Worm (Caenorhabditis elegans) whole organism, L4 larva: ENCODE data around the gene ZK822.10.

ENCODE experiments used
- F49E8.2 ChIP-seq: sonication (generic microtip); optimal IDR thresholded peaks from 2 replicates; lab custom pipeline; 2016; ENCODE audit warnings: missing compliant biosample characterization, mild to moderate bottlenecking, missing genetic modification characterization, borderline replicate concordance
- T20F7.1 ChIP-seq: fragments of 200-800 bp; sonication (Bioruptor generic); optimal IDR thresholded peaks from 2 replicates; lab custom pipeline; 2018; ENCODE audit warnings: mild to moderate bottlenecking, missing genetic modification characterization, missing compliant biosample characterization
- T26A8.4 ChIP-seq: fragments of 200-800 bp; sonication (Bioruptor generic); IDR thresholded peaks from 2 replicates; pipeline ENCODE4 v1.3.6; 2022; ENCODE audit warnings: missing genetic modification characterization, missing compliant biosample characterization
- aha-1 ChIP-seq: fragments of 150-350 bp; peaks from one replicate; lab custom pipeline; 2014; ENCODE audit warnings: missing biosample characterization, missing genetic modification characterization
- aly-2 ChIP-seq: sonication (generic microtip); optimal IDR thresholded peaks from 2 replicates; lab custom pipeline; 2018; ENCODE audit warnings: missing biosample characterization, missing genetic modification characterization
- ama-1 ChIP-seq: fragments of 150-350 bp; optimal IDR thresholded peaks from 2 replicates; lab custom pipeline; 2014; ENCODE audit warnings: inconsistent platforms, mixed read lengths
- attf-4 ChIP-seq: sonication (generic microtip); optimal IDR thresholded peaks from 3 replicates; lab custom pipeline; 2017; ENCODE audit warnings: missing biosample characterization, missing genetic modification characterization
- ceh-20 ChIP-seq: fragments of 200-800 bp; sonication (Bioruptor generic); IDR thresholded peaks from 2 replicates; pipeline ENCODE4 v1.3.6; 2022; ENCODE audit warnings: missing genetic modification reagents, missing genetic modification characterization, missing compliant biosample characterization
- ceh-44 ChIP-seq: fragments of 200-800 bp; sonication (Bioruptor generic); IDR thresholded peaks from 2 replicates; pipeline ENCODE4 v1.3.6; 2022; ENCODE audit warnings: missing genetic modification reagents, missing genetic modification characterization, missing compliant biosample characterization
- ceh-82 ChIP-seq: sonication (generic microtip); optimal IDR thresholded peaks from 2 replicates; lab custom pipeline; 2017; ENCODE audit warnings: missing biosample characterization, missing genetic modification characterization
- ces-1 ChIP-seq: fragments of 150-350 bp; sonication (generic microtip); optimal IDR thresholded peaks from 4 replicates; lab custom pipeline; 2014; ENCODE audit warnings: missing biosample characterization, missing genetic modification reagents, missing genetic modification characterization
- ctbp-1 ChIP-seq: fragments of 200-800 bp; sonication (Bioruptor generic); IDR thresholded peaks from 2 replicates; pipeline ENCODE4 v1.3.6; 2022; ENCODE audit warnings: missing genetic modification reagents, missing genetic modification characterization, missing compliant biosample characterization
- daf-16 ChIP-seq, 3 experiments: sonication (generic microtip); optimal IDR thresholded peaks; 2 replicates each; lab custom pipeline; 2016 to 2017; ENCODE audit warnings: missing genetic modification characterization in 3 of 3, missing genetic modification reagents in 3 of 3, mild to moderate bottlenecking in 2 of 3, missing compliant biosample characterization in 2 of 3, missing biosample characterization in 1 of 3, moderate library complexity in 1 of 3
- daf-19 ChIP-seq: fragments of 200-800 bp; sonication (Bioruptor generic); conservative IDR thresholded peaks from 2 replicates; pipeline ENCODE4 v1.3.6; 2022; ENCODE audit warnings: missing genetic modification characterization, missing compliant biosample characterization
- daf-8 ChIP-seq: fragments of 200-800 bp; sonication (Bioruptor generic); IDR thresholded peaks from 2 replicates; pipeline ENCODE4 v1.3.6; 2022; ENCODE audit warnings: missing genetic modification characterization, missing compliant biosample characterization
- dmd-6 ChIP-seq: fragments of 200-800 bp; sonication (Bioruptor generic); IDR thresholded peaks from 2 replicates; pipeline ENCODE4 v1.3.6; 2022; ENCODE audit warnings: missing genetic modification reagents, missing genetic modification characterization, missing compliant biosample characterization
- dpl-1 ChIP-seq: fragments of 150-350 bp; optimal IDR thresholded peaks from 2 replicates; lab custom pipeline; 2014; ENCODE audit warnings: missing biosample characterization, missing genetic modification reagents, missing genetic modification characterization
- dve-1 ChIP-seq: sonication (generic microtip); optimal IDR thresholded peaks from 2 replicates; lab custom pipeline; 2017; ENCODE audit warnings: antibody characterized with exemption, mild to moderate bottlenecking, missing genetic modification characterization, missing compliant biosample characterization; ENCODE audit not compliant: insufficient read depth
- egl-27 ChIP-seq: sonication (generic microtip); optimal IDR thresholded peaks from 3 replicates; lab custom pipeline; 2017; ENCODE audit warnings: missing biosample characterization, missing genetic modification reagents, missing genetic modification characterization
- fos-1 ChIP-seq: fragments of 150-350 bp; optimal IDR thresholded peaks from 2 replicates; lab custom pipeline; 2014; ENCODE audit warnings: missing biosample characterization, missing genetic modification characterization
- hif-1 ChIP-seq, 2 experiments: sonication (generic microtip); optimal IDR thresholded peaks; 2 replicates each; lab custom pipeline; 2016 to 2017; ENCODE audit warnings: missing compliant biosample characterization in 2 of 2, missing genetic modification characterization in 2 of 2, missing genetic modification reagents in 2 of 2, missing genotype in 2 of 2, mild to moderate bottlenecking in 1 of 2
- hlh-11 ChIP-seq: fragments of 200-800 bp; sonication (Bioruptor generic); optimal IDR thresholded peaks from 2 replicates; lab custom pipeline; 2018; ENCODE audit warnings: mild to moderate bottlenecking, missing genetic modification characterization, missing compliant biosample characterization
- jun-1 ChIP-seq: fragments of 150-350 bp; optimal IDR thresholded peaks from 2 replicates; lab custom pipeline; 2014; ENCODE audit warnings: missing biosample characterization, missing genetic modification reagents, missing genetic modification characterization
- lin-38 ChIP-seq: fragments of 200-800 bp; sonication (Bioruptor generic); IDR thresholded peaks from 2 replicates; pipeline ENCODE4 v1.3.6; 2022; ENCODE audit warnings: missing genetic modification reagents, missing genetic modification characterization, missing compliant biosample characterization
- lin-39 ChIP-seq: fragments of 150-350 bp; optimal IDR thresholded peaks from 2 replicates; lab custom pipeline; 2014; ENCODE audit warnings: missing biosample characterization, missing genetic modification reagents, missing genetic modification characterization
- lir-3 ChIP-seq: sonication (generic microtip); optimal IDR thresholded peaks from 2 replicates; lab custom pipeline; 2016; ENCODE audit warnings: mild to moderate bottlenecking, missing genetic modification characterization, missing compliant biosample characterization
- lsy-2 ChIP-seq, 2 experiments: fragments of 150-350 bp in 1 of 2; sonication (generic microtip) in 1 of 2; optimal IDR thresholded peaks; 2 replicates each; lab custom pipeline; 2014 to 2017; ENCODE audit warnings: missing biosample characterization in 2 of 2, missing genetic modification characterization in 2 of 2
- mdt-29 ChIP-seq: fragments of 200-800 bp; sonication (Bioruptor generic); IDR thresholded peaks from 2 replicates; pipeline ENCODE4 v1.3.6; 2022; ENCODE audit warnings: missing genetic modification reagents, missing genetic modification characterization, missing compliant biosample characterization
- mep-1 ChIP-seq: fragments of 150-350 bp; sonication (generic microtip); optimal IDR thresholded peaks from 3 replicates; lab custom pipeline; 2014; ENCODE audit warnings: missing biosample characterization, missing genetic modification characterization
- mes-2 ChIP-seq: sonication (generic microtip); optimal IDR thresholded peaks from 2 replicates; lab custom pipeline; 2016; ENCODE audit warnings: missing genotype, mild to moderate bottlenecking, missing genetic modification characterization, missing compliant biosample characterization; ENCODE audit not compliant: poor library complexity, severe bottlenecking
- mxl-3 ChIP-seq: fragments of 200-800 bp; sonication (Bioruptor generic); optimal IDR thresholded peaks from 2 replicates; lab custom pipeline; 2018; ENCODE audit warnings: mild to moderate bottlenecking, missing genetic modification characterization, missing compliant biosample characterization
- nhr-11 ChIP-seq: fragments of 150-350 bp; optimal IDR thresholded peaks from 2 replicates; lab custom pipeline; 2014; ENCODE audit warnings: missing biosample characterization, missing genetic modification characterization
- nhr-25 ChIP-seq: sonication (generic microtip); optimal IDR thresholded peaks from 2 replicates; lab custom pipeline; 2017; ENCODE audit warnings: missing genetic modification characterization, mild to moderate bottlenecking, missing compliant biosample characterization, antibody characterized with exemption, moderate library complexity, borderline replicate concordance; ENCODE audit not compliant: insufficient read depth
- nhr-28 ChIP-seq: fragments of 150-350 bp; optimal IDR thresholded peaks from 2 replicates; lab custom pipeline; 2014; ENCODE audit warnings: missing biosample characterization, missing genetic modification characterization
- nhr-42 ChIP-seq: fragments of 200-800 bp; sonication (Bioruptor generic); IDR thresholded peaks from 2 replicates; pipeline ENCODE4 v1.3.6; 2022; ENCODE audit warnings: missing genetic modification characterization, missing compliant biosample characterization
- php-3 ChIP-seq: fragments of 200-800 bp; sonication (Bioruptor generic); IDR thresholded peaks from 2 replicates; pipeline ENCODE4 v1.3.6; 2022; ENCODE audit warnings: missing genetic modification reagents, missing genetic modification characterization, missing compliant biosample characterization
- pqm-1 ChIP-seq: sonication (generic microtip); optimal IDR thresholded peaks from 2 replicates; lab custom pipeline; 2017; ENCODE audit warnings: missing biosample characterization, missing genetic modification characterization
- rbr-2 ChIP-seq: sonication (generic microtip); optimal IDR thresholded peaks from 2 replicates; lab custom pipeline; 2016; ENCODE audit warnings: missing genotype, missing genetic modification characterization, missing compliant biosample characterization
- set-16 ChIP-seq: fragments of 200-800 bp; sonication (Bioruptor generic); IDR thresholded peaks from 2 replicates; pipeline ENCODE4 v1.3.6; 2022; ENCODE audit warnings: missing genetic modification reagents, missing genetic modification characterization, missing compliant biosample characterization
- skn-1 ChIP-seq: fragments of 150-350 bp; optimal IDR thresholded peaks from 2 replicates; lab custom pipeline; 2014; ENCODE audit warnings: missing biosample characterization, missing genetic modification characterization
- tag-97 ChIP-seq: fragments of 200-800 bp; sonication (Bioruptor generic); IDR thresholded peaks from 2 replicates; pipeline ENCODE4 v1.3.6; 2022; ENCODE audit warnings: missing genetic modification characterization, missing compliant biosample characterization
- unc-130 ChIP-seq: sonication (generic microtip); optimal IDR thresholded peaks from 2 replicates; lab custom pipeline; 2016; ENCODE audit warnings: missing genetic modification reagents, missing genetic modification characterization, missing compliant biosample characterization
- unc-39 ChIP-seq: sonication (generic microtip); optimal IDR thresholded peaks from 2 replicates; lab custom pipeline; 2017; ENCODE audit warnings: missing biosample characterization, missing genetic modification characterization
- unc-62 ChIP-seq, 3 experiments: fragments of 150-350 bp in 1 of 3; sonication (generic microtip); optimal IDR thresholded peaks in 2 of 3; peaks in 1 of 3; 1 replicate in 1 of 3; 2 replicates in 2 of 3; lab custom pipeline; 2014 to 2017; ENCODE audit warnings: missing biosample characterization in 3 of 3, missing genetic modification characterization in 3 of 3, missing genetic modification reagents in 3 of 3, missing genotype in 1 of 3
- zag-1 ChIP-seq: fragments of 150-350 bp; optimal IDR thresholded peaks from 2 replicates; lab custom pipeline; 2014; ENCODE audit warnings: missing biosample characterization, missing genetic modification characterization
- zfp-2 ChIP-seq: sonication (generic microtip); optimal IDR thresholded peaks from 2 replicates; lab custom pipeline; 2016; ENCODE audit warnings: mild to moderate bottlenecking, missing genetic modification characterization, missing compliant biosample characterization
- zip-11 ChIP-seq: fragments of 200-800 bp; sonication (Bioruptor generic); IDR thresholded peaks from 2 replicates; pipeline ENCODE4 v1.3.6; 2022; ENCODE audit warnings: missing genetic modification characterization, missing compliant biosample characterization
- ztf-7 ChIP-seq: fragments of 150-350 bp; optimal IDR thresholded peaks from 2 replicates; lab custom pipeline; 2014; ENCODE audit warnings: missing biosample characterization, missing genetic modification characterization

Gene ZK822.10

DNA sequence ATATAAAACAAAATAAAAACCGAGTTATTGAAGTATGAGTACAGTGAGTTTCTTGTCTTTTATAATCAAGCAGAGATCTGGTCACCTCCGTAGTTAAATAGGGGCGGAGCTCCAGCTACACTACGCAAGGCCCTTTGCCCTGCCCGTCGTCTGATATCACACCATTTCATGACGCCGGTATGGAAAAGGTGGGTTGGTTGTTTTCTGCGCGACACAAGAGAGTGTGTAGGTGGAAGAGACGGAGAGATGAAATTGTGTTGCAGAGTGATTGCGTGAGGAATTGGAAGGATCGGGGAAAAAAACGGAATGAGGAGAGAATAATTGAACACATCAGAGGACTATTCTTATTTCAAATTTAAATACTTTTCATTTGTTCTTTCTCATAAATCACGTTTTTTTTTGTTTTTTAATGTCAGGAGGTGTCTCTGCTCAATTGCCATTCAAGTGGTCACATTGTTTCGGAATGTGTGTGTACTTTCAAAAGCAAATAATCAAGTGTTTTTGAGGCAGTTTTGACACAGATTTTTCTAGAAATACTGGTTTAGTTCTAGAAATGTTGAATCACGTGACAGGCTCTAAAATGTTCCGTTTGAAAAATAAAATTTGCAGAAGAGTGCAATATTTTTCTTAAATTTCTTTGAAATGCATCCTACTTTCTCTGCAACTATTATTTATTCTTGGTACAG is 1.0 kb upstream of the ZK822.10 start, which contains the start of gene ZK822.9 (continued):
- TF ChIP-seq daf-19 (GFP tag; lab: Robert Waterston, UW) (no peak), lin-39 (tag; lab: Kevin White, UChicago) (no peak), daf-8 (GFP tag; lab: Robert Waterston, UW) (no peak), hlh-11 (tag; lab: Kevin White, UChicago) (peak; percentile 78), dpl-1 (GFP tag; lab: Kevin White, UChicago) (no peak), ceh-20 (GFP tag; lab: Robert Waterston, UW) (no peak), ceh-82 (no peak), jun-1 (no peak), zfp-2 (tag; lab: Kevin White, UChicago) (no peak), ama-1 (lab: Kevin White, UChicago) (no peak), set-16 (GFP tag; lab: Robert Waterston, UW) (peak; percentile 47; the same call in 1 of the 2 replicates), mdt-29 (GFP tag; lab: Robert Waterston, UW) (peak; percentile 88), T26A8.4 (GFP tag; lab: Robert Waterston, UW) (no peak), F49E8.2 (tag; lab: Kevin White, UChicago) (no peak), nhr-11 (tag; lab: Kevin White, UChicago) (no peak), zip-11 (GFP tag; lab: Robert Waterston, UW) (no peak), aly-2 (tag; lab: Kevin White, UChicago) (no peak), zag-1 (tag; lab: Kevin White, UChicago) (no peak), egl-27 (no peak), lir-3 (tag; lab: Kevin White, UChicago) (no peak), nhr-25 (no peak), unc-39 (tag; lab: Kevin White, UChicago) (no peak), lin-38 (GFP tag; lab: Robert Waterston, UW) (no peak), mep-1 (tag; lab: Kevin White, UChicago) (peak; percentile 49), aha-1 (tag; lab: Kevin White, UChicago) (peak; percentile 65), ceh-44 (no peak), skn-1 (tag; lab: Kevin White, UChicago) (no peak), ces-1 (GFP tag; lab: Kevin White, UChicago) (no peak), tag-97 (no peak), hif-1 (tag; optimal IDR thresholded peaks at IDR 0.05; lab: Kevin White, UChicago) (peak in 1 of 2 experiments; percentile 17)

DNA sequence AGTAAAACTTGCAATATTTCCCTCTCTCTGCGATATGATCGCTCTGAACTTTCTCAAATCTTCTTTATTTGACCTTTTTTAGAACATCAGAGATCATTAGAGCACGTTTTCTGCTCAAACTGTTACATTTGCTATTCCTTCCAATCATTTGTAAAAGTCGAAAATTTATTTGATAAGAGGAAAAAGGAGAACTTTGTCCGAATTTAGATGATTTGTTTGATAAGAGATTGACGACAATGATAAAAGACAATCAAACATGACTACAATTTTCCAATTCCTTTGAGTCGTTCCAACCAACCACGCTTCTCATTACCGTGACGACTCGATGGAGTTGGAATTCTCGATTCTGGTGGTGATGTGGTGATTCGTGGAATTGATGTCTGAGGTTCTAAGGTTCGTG is 949 bp downstream of the ZK822.10 start:
- TF ChIP-seq unc-39 (tag; lab: Kevin White, UChicago) = no peak
- peak; percentile 71 for TF ChIP-seq pqm-1 (tag; lab: Kevin White, UChicago)
- peak; percentile 67 for TF ChIP-seq dmd-6 (GFP tag; lab: Robert Waterston, UW)
- TF ChIP-seq mep-1 (tag; lab: Kevin White, UChicago) = peak; percentile 22
- TF ChIP-seq lsy-2 (tag; optimal IDR thresholded peaks at IDR 0.05; lab: Kevin White, UChicago) = no peak
- TF ChIP-seq rbr-2 = no peak
- no peak for TF ChIP-seq unc-62 (GFP tag; optimal IDR thresholded peaks at IDR 0.05 in 1 of 2; lab: Kevin White, UChicago)
- TF ChIP-seq unc-62 (tag; optimal IDR thresholded peaks at IDR 0.05; lab: Kevin White, UChicago) = no peak
- TF ChIP-seq aha-1 (tag; lab: Kevin White, UChicago) = peak; percentile 1
- TF ChIP-seq zfp-2 (tag; lab: Kevin White, UChicago) = no peak
- no peak for TF ChIP-seq lin-39 (tag; lab: Kevin White, UChicago)
- TF ChIP-seq fos-1 = no peak
- peak; percentile 38 for TF ChIP-seq hlh-11 (tag; lab: Kevin White, UChicago)
- peak; percentile 54; the same call in 1 of the 2 replicates for TF ChIP-seq php-3 (GFP tag; lab: Robert Waterston, UW)
- no peak for TF ChIP-seq daf-16 (GFP tag; optimal IDR thresholded peaks at IDR 0.05; lab: Kevin White, UChicago)
- TF ChIP-seq daf-16 (tag; optimal IDR thresholded peaks at IDR 0.05; lab: Kevin White, UChicago) = peak; percentile 56
- peak; percentile 12 for TF ChIP-seq T20F7.1 (GFP tag; lab: Kevin White, UChicago)
- TF ChIP-seq daf-8 (GFP tag; lab: Robert Waterston, UW) = no peak
- no peak for TF ChIP-seq ztf-7 (tag; lab: Kevin White, UChicago)
- no peak for TF ChIP-seq mes-2 (tag; lab: Kevin White, UChicago)
- TF ChIP-seq nhr-28 (tag; lab: Kevin White, UChicago) = peak; percentile 54
- TF ChIP-seq mxl-3 (GFP tag; lab: Kevin White, UChicago) = no peak
- TF ChIP-seq ctbp-1 = no peak
- no peak for TF ChIP-seq attf-4
- TF ChIP-seq dve-1 (tag; lab: Kevin White, UChicago) = peak; percentile 72
- no peak for TF ChIP-seq nhr-42 (GFP tag; lab: Robert Waterston, UW)
- TF ChIP-seq unc-130 (GFP tag; lab: Kevin White, UChicago) = no peak
- TF ChIP-seq, all 104 proteins: peak for 10
